Fruit fly (Drosophila melanogaster) whole organism, embryonic: ENCODE data around the gene CG5087.

ENCODE experiments used
- CG10654 ChIP-seq: fragments of 200-800 bp; sonication (Bioruptor generic); optimal IDR thresholded peaks from 2 replicates; lab custom pipeline; 2016; ENCODE audit warnings: missing biosample characterization, missing genetic modification characterization
- CG11504 ChIP-seq: fragments of 200-800 bp; sonication (Bioruptor generic); optimal IDR thresholded peaks from 3 replicates; lab custom pipeline; 2019; ENCODE audit warnings: missing biosample characterization, mild to moderate bottlenecking, missing genetic modification characterization, moderate library complexity
- CG12155 ChIP-seq: fragments of 200-800 bp; sonication (Bioruptor generic); optimal IDR thresholded peaks from 3 replicates; lab custom pipeline; 2016; ENCODE audit warnings: missing biosample characterization, missing genetic modification characterization
- CG13287 ChIP-seq: fragments of 200-800 bp; sonication (Bioruptor generic); IDR thresholded peaks from 2 replicates; pipeline ENCODE4 v1.3.6; 2022; ENCODE audit warnings: missing biosample characterization, missing genetic modification characterization; ENCODE audit not compliant: partially characterized antibody
- CG14965 ChIP-seq: fragments of 200-800 bp; sonication (Bioruptor generic); optimal IDR thresholded peaks from 2 replicates; lab custom pipeline; 2016; ENCODE audit warnings: missing biosample characterization, missing genetic modification characterization, borderline replicate concordance
- CG17361 ChIP-seq: fragments of 200-800 bp; sonication (Bioruptor generic); IDR thresholded peaks from 3 replicates; pipeline ENCODE4 v1.3.6; 2022; ENCODE audit warnings: missing biosample characterization, missing genetic modification characterization
- CG1832 ChIP-seq: fragments of 200-800 bp; sonication (Bioruptor generic); optimal IDR thresholded peaks from 2 replicates; lab custom pipeline; 2017; ENCODE audit warnings: missing biosample characterization, mild to moderate bottlenecking, missing genetic modification characterization, inconsistent platforms
- CG2116 ChIP-seq: fragments of 200-800 bp; sonication (Bioruptor generic); optimal IDR thresholded peaks from 3 replicates; lab custom pipeline; 2018; ENCODE audit warnings: missing biosample characterization, mild to moderate bottlenecking, missing genetic modification characterization
- CG30403 ChIP-seq: fragments of 200-800 bp; sonication (Bioruptor generic); optimal IDR thresholded peaks from 3 replicates; lab custom pipeline; 2016; ENCODE audit warnings: missing biosample characterization, missing genetic modification characterization
- CG4617 ChIP-seq: fragments of 200-800 bp; sonication (Bioruptor generic); optimal IDR thresholded peaks from 3 replicates; lab custom pipeline; 2016; ENCODE audit warnings: missing biosample characterization, missing genetic modification characterization, borderline replicate concordance
- CG4707 ChIP-seq: fragments of 200-800 bp; sonication (Bioruptor generic); optimal IDR thresholded peaks from 2 replicates; lab custom pipeline; 2018; ENCODE audit warnings: missing biosample characterization, mild to moderate bottlenecking, missing genetic modification characterization, moderate library complexity
- CG6689 ChIP-seq: fragments of 200-800 bp; sonication (Bioruptor generic); IDR thresholded peaks from 2 replicates; pipeline ENCODE4 v1.3.6; 2022; ENCODE audit warnings: missing biosample characterization, missing genetic modification characterization
- CG6791 ChIP-seq: fragments of 200-800 bp; sonication (Bioruptor generic); IDR thresholded peaks from 3 replicates; pipeline ENCODE4 v1.3.6; 2022; ENCODE audit warnings: missing biosample characterization, missing genetic modification characterization; ENCODE audit not compliant: partially characterized antibody
- CG7786 ChIP-seq: fragments of 200-800 bp; sonication (Bioruptor generic); optimal IDR thresholded peaks from 2 replicates; lab custom pipeline; 2016; ENCODE audit warnings: missing biosample characterization, missing genetic modification characterization
- CG7963 ChIP-seq: fragments of 200-800 bp; sonication (Bioruptor generic); IDR thresholded peaks from 3 replicates; pipeline ENCODE4 v1.3.6; 2022; ENCODE audit warnings: missing biosample characterization, missing genetic modification characterization; ENCODE audit not compliant: partially characterized antibody
- CG8765 ChIP-seq: fragments of 200-800 bp; sonication (Bioruptor generic); IDR thresholded peaks from 2 replicates; pipeline ENCODE4 v1.3.6; 2022; ENCODE audit warnings: missing biosample characterization, missing genetic modification characterization
- CG9609 ChIP-seq: fragments of 200-800 bp; sonication (Bioruptor generic); optimal IDR thresholded peaks from 3 replicates; lab custom pipeline; 2016; ENCODE audit warnings: missing biosample characterization, missing genetic modification characterization
- CHES-1-like ChIP-seq: fragments of 200-800 bp; sonication (Bioruptor generic); optimal IDR thresholded peaks from 2 replicates; lab custom pipeline; 2016; ENCODE audit warnings: missing biosample characterization, missing genetic modification characterization
- CTCF ChIP-seq: fragments of 200-800 bp; sonication (Bioruptor generic); optimal IDR thresholded peaks from 2 replicates; lab custom pipeline; 2017; ENCODE audit warnings: missing biosample characterization, mild to moderate bottlenecking, missing genetic modification characterization, moderate library complexity
- Fer3 ChIP-seq: fragments of 200-800 bp; sonication (Bioruptor generic); optimal IDR thresholded peaks from 2 replicates; lab custom pipeline; 2018; ENCODE audit warnings: missing biosample characterization, mild to moderate bottlenecking, missing genetic modification characterization, moderate library complexity
- H15 ChIP-seq: fragments of 200-800 bp; sonication (Bioruptor generic); IDR thresholded peaks from 3 replicates; pipeline ENCODE4 v1.3.6; 2022; ENCODE audit warnings: missing biosample characterization, missing genetic modification characterization
- HLH3B ChIP-seq: fragments of 200-800 bp; sonication (Bioruptor generic); IDR thresholded peaks from 2 replicates; pipeline ENCODE4 v1.3.6; 2022; ENCODE audit warnings: missing biosample characterization, missing genetic modification characterization
- Hmr ChIP-seq: fragments of 200-800 bp; sonication (Bioruptor generic); optimal IDR thresholded peaks from 3 replicates; lab custom pipeline; 2017; ENCODE audit warnings: mild to moderate bottlenecking, missing biosample characterization, missing genetic modification reagents, missing genetic modification characterization
- MESR4 ChIP-seq: fragments of 200-800 bp; sonication (Bioruptor generic); optimal IDR thresholded peaks from 2 replicates; lab custom pipeline; 2018; ENCODE audit warnings: missing biosample characterization, mild to moderate bottlenecking, missing genetic modification characterization, moderate library complexity
- Neu2 ChIP-seq: fragments of 200-800 bp; sonication (Bioruptor generic); optimal IDR thresholded peaks from 3 replicates; lab custom pipeline; 2016; ENCODE audit warnings: missing biosample characterization, missing genetic modification characterization, borderline replicate concordance
- Nf-YC ChIP-seq: fragments of 200-800 bp; optimal IDR thresholded peaks from 3 replicates; lab custom pipeline; 2019; ENCODE audit warnings: missing biosample characterization, mild to moderate bottlenecking, missing genetic modification characterization, moderate library complexity
- Rx ChIP-seq: fragments of 200-800 bp; sonication (Bioruptor generic); IDR thresholded peaks from 2 replicates; pipeline ENCODE4 v1.3.6; 2022; ENCODE audit warnings: missing biosample characterization, missing genetic modification characterization
- Sin3A ChIP-seq: fragments of >200 bp; optimal IDR thresholded peaks from 2 replicates; lab custom pipeline; 2018
- Sry-β ChIP-seq: fragments of 200-800 bp; sonication (Bioruptor generic); optimal IDR thresholded peaks from 2 replicates; lab custom pipeline; 2018; ENCODE audit warnings: missing biosample characterization, mild to moderate bottlenecking, missing genetic modification characterization, moderate library complexity
- TFAM ChIP-seq: fragments of 200-800 bp; sonication (Bioruptor generic); optimal IDR thresholded peaks from 2 replicates; lab custom pipeline; 2017; ENCODE audit warnings: missing biosample characterization, missing genetic modification characterization, inconsistent platforms
- Taf1 ChIP-seq: fragments of 200-800 bp; sonication (Bioruptor generic); IDR thresholded peaks from 2 replicates; pipeline ENCODE4 v1.3.6; 2022; ENCODE audit warnings: missing biosample characterization, missing genetic modification characterization
- ato ChIP-seq: fragments of 200-800 bp; sonication (Bioruptor generic); IDR thresholded peaks from 2 replicates; pipeline ENCODE4 v1.3.6; 2022; ENCODE audit warnings: missing biosample characterization, missing genetic modification characterization; ENCODE audit not compliant: partially characterized antibody
- bcd ChIP-seq: fragments of 200-800 bp; sonication (Bioruptor generic); optimal IDR thresholded peaks from 2 replicates; lab custom pipeline; 2017; ENCODE audit warnings: missing biosample characterization, mild to moderate bottlenecking, missing genetic modification characterization
- da ChIP-seq: fragments of 200-800 bp; sonication (Bioruptor generic); optimal IDR thresholded peaks from 2 replicates; lab custom pipeline; 2016; ENCODE audit warnings: missing biosample characterization, missing genetic modification characterization
- danr ChIP-seq: fragments of 200-800 bp; sonication (Bioruptor generic); IDR thresholded peaks from 2 replicates; pipeline ENCODE4 v1.3.6; 2022; ENCODE audit warnings: missing biosample characterization, missing genetic modification characterization
- disco-r ChIP-seq: fragments of 200-800 bp; sonication (Bioruptor generic); optimal IDR thresholded peaks from 2 replicates; lab custom pipeline; 2016; ENCODE audit warnings: missing biosample characterization, missing genetic modification characterization
- fd3F ChIP-seq: fragments of 200-800 bp; sonication (Bioruptor generic); optimal IDR thresholded peaks from 2 replicates; lab custom pipeline; 2018; ENCODE audit warnings: missing biosample characterization, mild to moderate bottlenecking, missing genetic modification characterization, moderate library complexity
- gro ChIP-seq: fragments of 200-800 bp; sonication (Bioruptor generic); optimal IDR thresholded peaks from 2 replicates; lab custom pipeline; 2016; ENCODE audit warnings: missing biosample characterization, missing genetic modification characterization
- klu ChIP-seq: fragments of 200-800 bp; sonication (Bioruptor generic); IDR thresholded peaks from 2 replicates; pipeline ENCODE4 v1.3.6; 2022; ENCODE audit warnings: missing biosample characterization, missing genetic modification characterization
- lbe ChIP-seq: fragments of 200-800 bp; sonication (Bioruptor generic); optimal IDR thresholded peaks from 2 replicates; lab custom pipeline; 2016; ENCODE audit warnings: missing biosample characterization, mild to moderate bottlenecking, missing genetic modification characterization
- onecut ChIP-seq: fragments of 200-800 bp; sonication (Bioruptor generic); IDR thresholded peaks from 2 replicates; pipeline ENCODE4 v1.3.6; 2022; ENCODE audit warnings: missing biosample characterization, missing genetic modification characterization
- org-1 ChIP-seq: fragments of 200-800 bp; sonication (Bioruptor generic); optimal IDR thresholded peaks from 2 replicates; lab custom pipeline; 2017; ENCODE audit warnings: missing biosample characterization, missing genetic modification characterization
- pan ChIP-seq, 4 experiments: fragments of >200 bp in 3 of 4; fragments of 200-800 bp in 1 of 4; sonication (Bioruptor generic) in 1 of 4; optimal IDR thresholded peaks in 3 of 4; IDR thresholded peaks in 1 of 4; 2 replicates each; pipeline versions ENCODE4 v1.3.6 to Lab custom; 2017 to 2022; ENCODE audit warnings: missing biosample characterization in 2 of 4, missing genetic modification characterization in 2 of 4, mixed read lengths in 1 of 4
- rib ChIP-seq: fragments of 200-800 bp; sonication (Bioruptor generic); IDR thresholded peaks from 2 replicates; pipeline ENCODE4 v1.3.6; 2022; ENCODE audit warnings: missing biosample characterization, missing genetic modification characterization
- sc ChIP-seq, 3 experiments: fragments of >200 bp in 2 of 3; fragments of 200-800 bp in 1 of 3; sonication (Bioruptor generic) in 1 of 3; optimal IDR thresholded peaks; 2 replicates in 2 of 3; 3 replicates in 1 of 3; lab custom pipeline; 2017; ENCODE audit warnings: mild to moderate bottlenecking in 1 of 3, missing biosample characterization in 1 of 3, missing genetic modification characterization in 1 of 3, missing genetic modification reagents in 1 of 3
- sens ChIP-seq: fragments of 200-800 bp; sonication (Bioruptor generic); peaks from one replicate; lab custom pipeline; 2016; ENCODE audit warnings: missing biosample characterization, missing genetic modification characterization
- slbo ChIP-seq: fragments of 200-800 bp; sonication (Bioruptor generic); IDR thresholded peaks from 2 replicates; pipeline ENCODE4 v1.3.6; 2022; ENCODE audit warnings: missing biosample characterization, missing genetic modification characterization
- sob ChIP-seq: fragments of 200-800 bp; sonication (Bioruptor generic); IDR thresholded peaks from 2 replicates; pipeline ENCODE4 v1.3.6; 2022; ENCODE audit warnings: missing biosample characterization, missing genetic modification characterization
- stc ChIP-seq: fragments of 200-800 bp; sonication (Bioruptor generic); IDR thresholded peaks from 2 replicates; pipeline ENCODE4 v1.3.6; 2022; ENCODE audit warnings: missing biosample characterization, missing genetic modification characterization
- tll ChIP-seq, 2 experiments: fragments of 200-800 bp in 1 of 2; fragments of >200 bp in 1 of 2; sonication (Bioruptor generic) in 1 of 2; optimal IDR thresholded peaks; 2 replicates each; lab custom pipeline; 2017 to 2019; ENCODE audit warnings: missing biosample characterization in 2 of 2, missing genetic modification characterization in 2 of 2, mild to moderate bottlenecking in 1 of 2, moderate library complexity in 1 of 2

CG5087 gene

dm6 chr3L:9023627-9024026 lies 25.6 kb downstream of the CG5087 start (continued):
- TF ChIP-seq bcd (GFP tag; lab: Kevin White, UChicago) (peak; percentile 43), CG4707 (peak; percentile 26), tll (GFP tag; optimal IDR thresholded peaks at IDR 0.05; lab: Kevin White, UChicago) (peak in 1 of 2 experiments; percentile 77), CG7963 (GFP tag; lab: Robert Waterston, UW) (no peak), sc (optimal IDR thresholded peaks at IDR 0.05; lab: Kevin White, UChicago) (no peak), sc (GFP tag; optimal IDR thresholded peaks at IDR 0.05; lab: Kevin White, UChicago) (peak; percentile 21), CG1832 (GFP tag; lab: Kevin White, UChicago) (no peak), Sin3A (no peak), danr (GFP tag; lab: Robert Waterston, UW) (no peak), pan (optimal IDR thresholded peaks at IDR 0.05; lab: Kevin White, UChicago) (no peak), pan (GFP tag; optimal IDR thresholded peaks at IDR 0.05 in 1 of 2, IDR thresholded peaks at IDR 0.05 in 1 of 2) (peak in 1 of 2 experiments; percentile 60), CG6689 (GFP tag; lab: Robert Waterston, UW) (peak; percentile 71), CG9609 (GFP tag; lab: Kevin White, UChicago) (peak; percentile 58), fd3F (GFP tag; lab: Kevin White, UChicago) (no peak), CG10654 (no peak), ato (GFP tag; lab: Robert Waterston, UW) (no peak), CG30403 (peak; percentile 51), sob (GFP tag; lab: Robert Waterston, UW) (peak; percentile 49; the same call in 1 of the 2 replicates), CG4617 (GFP tag; lab: Kevin White, UChicago) (no peak), CG12155 (GFP tag; lab: Kevin White, UChicago) (peak; percentile 67), Neu2 (GFP tag; lab: Kevin White, UChicago) (peak; percentile 31), Nf-YC (no peak), CG13287 (GFP tag; lab: Robert Waterston, UW) (no peak), CTCF (GFP tag; lab: Kevin White, UChicago) (no peak), disco-r (GFP tag; lab: Kevin White, UChicago) (no peak), CG2116 (GFP tag; lab: Kevin White, UChicago) (peak; percentile 17), da (GFP tag; lab: Kevin White, UChicago) (no peak), gro (GFP tag; lab: Kevin White, UChicago) (no peak), Rx (GFP tag; lab: Robert Waterston, UW) (0 out of 2 replicates have a peak, but pooled peaks have one; percentile 5), H15 (GFP tag; lab: Robert Waterston, UW) (no peak; the same call in 2 of the 3 replicates), Hmr (GFP tag; lab: Kevin White, UChicago) (peak; percentile 28), CG7786 (GFP tag; lab: Kevin White, UChicago) (peak; percentile 35), MESR4 (GFP tag; lab: Kevin White, UChicago) (peak; percentile 7), CG17361 (GFP tag; lab: Robert Waterston, UW) (peak; percentile 73), sens (GFP tag; lab: Kevin White, UChicago) (peak; percentile 97), slbo (GFP tag; lab: Robert Waterston, UW) (peak; percentile 56), Sry-β (no peak), CG8765 (GFP tag; lab: Robert Waterston, UW) (peak; percentile 85), HLH3B (GFP tag; lab: Robert Waterston, UW) (no peak), CG6791 (GFP tag; lab: Robert Waterston, UW) (no peak), lbe (GFP tag; lab: Kevin White, UChicago) (no peak), klu (GFP tag; lab: Robert Waterston, UW) (peak; percentile 33; the same call in 1 of the 2 replicates), Fer3 (tag; lab: Kevin White, UChicago) (peak; percentile 15), CG11504 (tag; lab: Kevin White, UChicago) (peak; percentile 69), org-1 (GFP tag; lab: Kevin White, UChicago) (no peak), Taf1 (GFP tag; lab: Robert Waterston, UW) (no peak), CHES-1-like (no peak), rib (GFP tag; lab: Robert Waterston, UW) (no peak), TFAM (GFP tag; lab: Kevin White, UChicago) (no peak), onecut (GFP tag; lab: Robert Waterston, UW) (peak; percentile 57), stc (0 out of 2 replicates have a peak, but pooled peaks have one; percentile 12), CG14965 (GFP tag; lab: Kevin White, UChicago) (peak; percentile 20)
